Worm (Caenorhabditis elegans): Measurements from ENCODE around the gene glb-10.

Gene glb-10

DNA sequence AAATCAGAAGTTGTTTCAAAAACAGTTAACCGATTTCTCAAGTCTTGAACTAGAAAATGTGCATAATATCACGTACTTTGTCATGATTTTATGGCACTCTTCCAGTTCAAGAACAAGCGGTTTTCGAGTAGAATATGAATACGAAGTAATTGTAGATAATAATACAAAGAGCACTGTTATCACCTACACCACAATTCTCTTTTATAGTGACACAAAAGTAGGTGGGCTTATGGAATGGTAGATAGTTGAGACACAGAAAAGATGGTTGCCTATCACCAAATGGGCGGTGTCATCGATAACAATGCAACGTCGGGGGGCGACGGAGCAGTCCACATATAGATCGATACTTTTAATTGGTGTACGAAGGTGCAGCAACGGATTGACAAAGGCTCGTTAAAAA lies 19.6 kb upstream of the glb-10 start (continued):
- TF ChIP-seq sup-37 (GFP tag; optimal IDR thresholded peaks at IDR 0.05) (no peak), nhr-237 (tag; optimal IDR thresholded peaks at IDR 0.05) (no peak), fkh-4 (tag; optimal IDR thresholded peaks at IDR 0.05; ENCODE audit: borderline replicate concordance) (no peak), elt-3 (tag; optimal IDR thresholded peaks at IDR 0.05) (no peak), C34B4.2 (tag; optimal IDR thresholded peaks at IDR 0.05) (no peak), F16B12.6 (tag; optimal IDR thresholded peaks at IDR 0.05) (no peak), efl-3 (GFP tag; optimal IDR thresholded peaks at IDR 0.05) (no peak), nhr-85 (tag) (no peak), nhr-71 (tag; optimal IDR thresholded peaks at IDR 0.05) (peak; percentile 14), sox-4 (tag; optimal IDR thresholded peaks at IDR 0.05) (no peak), lsy-2 (tag; optimal IDR thresholded peaks at IDR 0.05) (peak in 1 of 2 experiments; percentile 13), unc-86 (tag; optimal IDR thresholded peaks at IDR 0.05) (no peak), pag-3 (tag; optimal IDR thresholded peaks at IDR 0.05; ENCODE audit: borderline replicate concordance, insufficient read depth) (no peak), unc-62 (GFP tag; optimal IDR thresholded peaks at IDR 0.05) (no peak), nhr-90 (tag; optimal IDR thresholded peaks at IDR 0.05; ENCODE audit: poor library complexity) (peak; percentile 38), dpl-1 (GFP tag; optimal IDR thresholded peaks at IDR 0.05) (no peak), skn-1 (tag; optimal IDR thresholded peaks at IDR 0.05) (no peak), nhr-28 (tag; optimal IDR thresholded peaks at IDR 0.05) (no peak), fos-1 (tag; optimal IDR thresholded peaks at IDR 0.05) (no peak), hlh-17 (GFP tag; optimal IDR thresholded peaks at IDR 0.05; ENCODE audit: borderline replicate concordance) (no peak), unc-98 (GFP tag; IDR thresholded peaks at IDR 0.05) (no peak), nhr-11 (tag; optimal IDR thresholded peaks at IDR 0.05) (no peak), aly-2 (tag; optimal IDR thresholded peaks at IDR 0.05) (no peak), alr-1 (tag; optimal IDR thresholded peaks at IDR 0.05; ENCODE audit: borderline replicate concordance) (no peak), ztf-4 (tag; optimal IDR thresholded peaks at IDR 0.05) (no peak), ceh-63 (GFP tag; optimal IDR thresholded peaks at IDR 0.05) (no peak), mep-1 (tag; optimal IDR thresholded peaks at IDR 0.05) (no peak), fkh-8 (tag; optimal IDR thresholded peaks at IDR 0.05) (no peak), nhr-76 (tag; optimal IDR thresholded peaks at IDR 0.05) (no peak), ama-1 (optimal IDR thresholded peaks at IDR 0.05) (peak; percentile 37), nhr-19 (GFP tag; conservative IDR thresholded peaks at IDR 0.05) (no peak), ets-5 (GFP tag; IDR thresholded peaks at IDR 0.05) (no peak), unc-130 (tag; optimal IDR thresholded peaks at IDR 0.05) (no peak), vab-15 (tag; optimal IDR thresholded peaks at IDR 0.05) (no peak), zag-1 (tag; optimal IDR thresholded peaks at IDR 0.05) (no peak), ceh-88 (GFP tag; IDR thresholded peaks at IDR 0.05) (no peak), pax-3 (tag; optimal IDR thresholded peaks at IDR 0.05) (no peak), lin-14 (GFP tag; optimal IDR thresholded peaks at IDR 0.05) (peak; percentile 33)

DNA sequence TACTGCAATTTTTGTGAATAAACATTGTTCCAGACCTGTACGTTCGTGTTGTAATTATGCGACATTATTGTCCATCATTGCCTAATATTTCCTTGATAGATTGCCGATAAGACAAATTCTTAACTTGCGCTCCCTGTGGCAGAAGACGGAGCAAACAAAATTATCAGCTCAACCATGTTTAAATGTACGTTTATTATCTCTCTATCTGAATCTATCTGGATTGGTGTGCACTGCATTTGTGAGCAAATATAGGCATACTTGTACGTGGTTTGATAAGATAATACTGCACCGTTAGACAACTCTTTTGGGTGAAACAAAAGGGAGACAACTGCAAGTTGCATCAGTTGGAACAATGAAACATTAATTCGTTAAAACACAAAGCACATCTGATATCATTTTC lies 18.2 kb upstream of the glb-10 start:
- TF ChIP-seq nhr-47 (tag; optimal IDR thresholded peaks at IDR 0.05), result no peak
- TF ChIP-seq nhr-90 (tag; optimal IDR thresholded peaks at IDR 0.05; ENCODE audit: poor library complexity), result peak; percentile 4
- no peak for TF ChIP-seq grh-1 (GFP tag; IDR thresholded peaks at IDR 0.05)
- TF ChIP-seq lin-39 (tag; optimal IDR thresholded peaks at IDR 0.05), result no peak
- peak; percentile 39 for TF ChIP-seq pqm-1 (tag; optimal IDR thresholded peaks at IDR 0.05)
- no peak for TF ChIP-seq dsc-1 (tag; optimal IDR thresholded peaks at IDR 0.05)
- TF ChIP-seq skn-1 (tag; optimal IDR thresholded peaks at IDR 0.05), result no peak
- TF ChIP-seq pax-3 (tag; optimal IDR thresholded peaks at IDR 0.05), result peak; percentile 6
- TF ChIP-seq efl-1 (optimal IDR thresholded peaks at IDR 0.05), result no peak
- peak in 1 of 2 experiments; percentile 60 for TF ChIP-seq efl-1 (GFP tag; optimal IDR thresholded peaks at IDR 0.05 in 1 of 2)
- peak; percentile 34 for TF ChIP-seq jun-1 (tag; optimal IDR thresholded peaks at IDR 0.05)
- no peak for TF ChIP-seq nhr-28 (tag; optimal IDR thresholded peaks at IDR 0.05)
- no peak for TF ChIP-seq aha-1 (tag; optimal IDR thresholded peaks at IDR 0.05)
- no peak for TF ChIP-seq snpc-4 (tag; optimal IDR thresholded peaks at IDR 0.05)
- peak; percentile 19 for TF ChIP-seq nhr-71 (tag; optimal IDR thresholded peaks at IDR 0.05)
- TF ChIP-seq mep-1 (tag; optimal IDR thresholded peaks at IDR 0.05), result no peak
- TF ChIP-seq lin-14 (GFP tag; optimal IDR thresholded peaks at IDR 0.05), result peak; percentile 22
- TF ChIP-seq lin-35 (GFP tag; optimal IDR thresholded peaks at IDR 0.05), result peak in 1 of 2 experiments; percentile 21
- no peak for TF ChIP-seq unc-30 (tag; optimal IDR thresholded peaks at IDR 0.05)
- TF ChIP-seq elt-2 (tag; optimal IDR thresholded peaks at IDR 0.05), result peak; percentile 97
- TF ChIP-seq rnt-1 (tag; optimal IDR thresholded peaks at IDR 0.05), result no peak
- TF ChIP-seq nhr-20 (tag; optimal IDR thresholded peaks at IDR 0.05), result peak; percentile 16
- TF ChIP-seq unc-86 (tag; optimal IDR thresholded peaks at IDR 0.05), result no peak
